Worm (Caenorhabditis elegans): ENCODE results near the gene rps-9.

Gene rps-9

ce11 chrII:11091577-11091976 is 34.6 kb downstream of the rps-9 start:
- no peak for TF ChIP-seq hlh-15 (tag; optimal IDR thresholded peaks at IDR 0.05)
- peak; percentile 37 for TF ChIP-seq fkh-10 (GFP tag; optimal IDR thresholded peaks at IDR 0.05)
- no peak for TF ChIP-seq elt-2 (tag; optimal IDR thresholded peaks at IDR 0.05)
- no peak for TF ChIP-seq sox-2 (GFP tag; IDR thresholded peaks at IDR 0.05)
- TF ChIP-seq Y22D7AL.16 (tag; optimal IDR thresholded peaks at IDR 0.05): no peak
- TF ChIP-seq unc-42 (tag; optimal IDR thresholded peaks at IDR 0.05): peak; percentile 91
- no peak for TF ChIP-seq hlh-8 (tag; optimal IDR thresholded peaks at IDR 0.05)
- no peak for TF ChIP-seq lin-11 (tag; optimal IDR thresholded peaks at IDR 0.05)
- TF ChIP-seq che-1 (tag; optimal IDR thresholded peaks at IDR 0.05): no peak

- TF ChIP-seq dve-1 (tag; optimal IDR thresholded peaks at IDR 0.05) (no peak), pax-1 (tag; optimal IDR thresholded peaks at IDR 0.05) (no peak), sox-2 (GFP tag; IDR thresholded peaks at IDR 0.05) (no peak)
Measured at ce11 chrII:11089356-11089755, 36.8 kb downstream of the rps-9 start, which contains the start of gene unc-53. TSS of gene unc-53 (minus strand) at chrII:11089456.

ce11 chrII:11088137-11088536 is 38.0 kb downstream of the rps-9 start:
- TF ChIP-seq pha-2 (tag; optimal IDR thresholded peaks at IDR 0.05): no peak
- peak; percentile 97 for TF ChIP-seq unc-42 (tag; optimal IDR thresholded peaks at IDR 0.05)
- TF ChIP-seq C08G9.2 (tag; optimal IDR thresholded peaks at IDR 0.05): no peak
- peak; percentile 0 for TF ChIP-seq ceh-6 (GFP tag; optimal IDR thresholded peaks at IDR 0.05)
- no peak for TF ChIP-seq npax-4 (tag; optimal IDR thresholded peaks at IDR 0.05)
- peak; percentile 5 for TF ChIP-seq ceh-31 (tag; optimal IDR thresholded peaks at IDR 0.05)
- TF ChIP-seq syd-9 (tag; optimal IDR thresholded peaks at IDR 0.05): no peak

ce11 chrII:11086770-11087169 is 39.4 kb downstream of the rps-9 start:
- TF ChIP-seq unc-42 (tag; optimal IDR thresholded peaks at IDR 0.05) (peak; percentile 77), npax-4 (tag; optimal IDR thresholded peaks at IDR 0.05) (no peak), ceh-22 (tag; optimal IDR thresholded peaks at IDR 0.05) (no peak), ceh-45 (GFP tag; IDR thresholded peaks at IDR 0.05) (no peak), unc-55 (GFP tag; optimal IDR thresholded peaks at IDR 0.05) (no peak), ceh-48 (tag; optimal IDR thresholded peaks at IDR 0.05) (no peak), ceh-31 (tag; optimal IDR thresholded peaks at IDR 0.05) (peak; percentile 18), elt-2 (tag; optimal IDR thresholded peaks at IDR 0.05) (no peak)

- peak; percentile 30 for TF ChIP-seq rnt-1 (tag; optimal IDR thresholded peaks at IDR 0.05)
- no peak for TF ChIP-seq hlh-30 (tag; optimal IDR thresholded peaks at IDR 0.05; ENCODE audit: insufficient read depth)
Measured at ce11 chrII:11076550-11076949, 49.6 kb downstream of the rps-9 start.
